Fruit fly (Drosophila melanogaster): ENCODE results near the gene CG6418.
A peak's percentile ranks its signal among the peaks of the same experiment; 100 is the strongest.

The CG6418 gene

DNA sequence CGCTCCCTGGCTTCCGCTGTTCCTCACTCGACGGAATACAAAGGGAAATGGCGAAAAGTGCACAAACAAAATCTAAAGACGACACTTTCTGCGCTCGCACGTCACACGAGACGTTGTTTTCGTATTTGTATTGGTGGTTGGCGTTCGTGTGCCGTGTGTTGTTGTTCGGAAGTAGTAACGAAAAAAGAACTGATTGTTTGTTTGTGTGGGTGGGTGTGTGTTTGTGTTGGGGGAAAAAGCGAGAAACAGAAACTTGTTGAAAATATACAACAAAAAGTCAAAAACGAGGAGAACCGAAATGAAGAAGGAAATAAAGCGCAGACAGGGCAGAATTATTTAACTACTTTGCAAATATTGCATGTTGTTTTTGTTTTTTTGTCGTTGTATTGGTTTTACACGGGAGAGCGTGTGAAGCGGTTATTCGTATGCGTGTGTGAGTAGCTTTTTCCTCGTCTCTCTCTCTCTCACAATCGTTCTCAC lies 19.5 kb upstream of the CG6418 start (continued):
- TF ChIP-seq exex (tag; optimal IDR thresholded peaks at IDR 0.05) (peak; percentile 27), Meics (GFP tag; optimal IDR thresholded peaks at IDR 0.05) (peak; percentile 29), ara (GFP tag; IDR thresholded peaks at IDR 0.05) (0 out of 2 replicates have a peak, but pooled peaks have one; percentile 7), CG4360 (GFP tag; IDR thresholded peaks at IDR 0.05) (peak; percentile 57), eve (GFP tag; optimal IDR thresholded peaks at IDR 0.05) (peak in 1 of 2 experiments; percentile 85), pfk (GFP tag; optimal IDR thresholded peaks at IDR 0.05) (no peak), CG10543 (GFP tag; optimal IDR thresholded peaks at IDR 0.05) (peak; percentile 20), CG1832 (GFP tag; optimal IDR thresholded peaks at IDR 0.05) (no peak), scrt (GFP tag; optimal IDR thresholded peaks at IDR 0.05) (peak; percentile 62), CG8478 (optimal IDR thresholded peaks at IDR 0.05) (peak; percentile 83), Asciz (GFP tag; optimal IDR thresholded peaks at IDR 0.05) (peak; percentile 4)

DNA sequence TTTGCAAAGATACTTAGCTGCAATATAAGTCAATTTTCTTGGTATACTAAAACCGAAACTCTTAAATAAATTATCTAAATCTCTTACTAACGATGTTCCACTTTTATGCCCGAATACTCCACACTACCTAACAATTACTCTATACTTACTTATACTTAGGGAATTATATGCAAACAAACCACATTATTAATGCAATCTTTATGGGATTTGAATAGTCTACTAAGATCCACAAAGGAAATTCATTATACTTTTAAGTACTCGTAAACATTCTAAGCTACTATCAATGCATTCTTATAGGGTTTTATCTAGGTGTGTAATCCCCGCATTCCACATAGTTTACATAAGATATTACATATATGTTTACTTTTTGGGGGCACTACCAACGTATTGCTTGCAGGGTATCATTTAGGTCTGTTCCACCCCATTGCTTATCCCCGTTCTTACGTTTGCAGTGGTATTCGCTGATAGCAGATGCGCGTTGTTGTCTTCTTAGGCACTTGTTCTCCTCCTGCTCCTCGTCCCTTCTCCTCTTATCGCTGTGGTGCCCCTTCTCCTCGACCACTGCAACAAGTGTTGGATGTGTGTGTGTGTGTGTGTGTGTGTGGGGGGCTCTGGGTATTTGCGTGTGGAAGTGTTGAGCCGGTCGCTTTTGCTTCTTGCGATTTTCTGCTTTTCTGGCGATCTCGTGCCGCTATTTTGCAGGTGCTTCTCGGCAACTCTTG lies 18.9 kb upstream of the CG6418 start:
- no peak for TF ChIP-seq vnd (GFP tag; IDR thresholded peaks at IDR 0.05; ENCODE audit: partially characterized antibody)
- TF ChIP-seq Side (GFP tag; optimal IDR thresholded peaks at IDR 0.05), result no peak
- TF ChIP-seq CG4282 (GFP tag; optimal IDR thresholded peaks at IDR 0.05), result no peak
- TF ChIP-seq HmgZ (tag; optimal IDR thresholded peaks at IDR 0.05), result peak; percentile 1
- no peak for TF ChIP-seq CG18764 (GFP tag; optimal IDR thresholded peaks at IDR 0.05)
- TF ChIP-seq Gsc (GFP tag; IDR thresholded peaks at IDR 0.05), result no peak
- peak; percentile 32; the same call in 1 of the 3 replicates for TF ChIP-seq row (GFP tag; IDR thresholded peaks at IDR 0.05)
- TF ChIP-seq sr (GFP tag; IDR thresholded peaks at IDR 0.05), result peak; percentile 38; the same call in 1 of the 3 replicates
- TF ChIP-seq dmrt99B (tag; optimal IDR thresholded peaks at IDR 0.05), result peak; percentile 3
- peak; percentile 7 for TF ChIP-seq CG10209 (GFP tag; optimal IDR thresholded peaks at IDR 0.05)
- TF ChIP-seq D19A (tag; optimal IDR thresholded peaks at IDR 0.05), result peak; percentile 57
- TF ChIP-seq pnt (GFP tag; optimal IDR thresholded peaks at IDR 0.05), result no peak
- TF ChIP-seq lab (GFP tag; optimal IDR thresholded peaks at IDR 0.05), result peak; percentile 26
- no peak for TF ChIP-seq nerfin-1 (tag; optimal IDR thresholded peaks at IDR 0.05)
- TF ChIP-seq BtbVII (GFP tag; optimal IDR thresholded peaks at IDR 0.05), result no peak
- TF ChIP-seq CG1603 (tag; optimal IDR thresholded peaks at IDR 0.05), result peak; percentile 41
- no peak for TF ChIP-seq HHEX (GFP tag; optimal IDR thresholded peaks at IDR 0.05)
- TF ChIP-seq kay (GFP tag; optimal IDR thresholded peaks at IDR 0.05), result no peak
- TF ChIP-seq Aef1 (GFP tag; IDR thresholded peaks at IDR 0.05), result peak; percentile 36; the same call in 1 of the 3 replicates
- TF ChIP-seq E2f1 (GFP tag; IDR thresholded peaks at IDR 0.05), result no peak
- no peak for TF ChIP-seq CG6765 (GFP tag; optimal IDR thresholded peaks at IDR 0.05)
- no peak for TF ChIP-seq wor (GFP tag; IDR thresholded peaks at IDR 0.05)
- TF ChIP-seq grau (tag; optimal IDR thresholded peaks at IDR 0.05), result peak; percentile 0
- TF ChIP-seq Lim3 (GFP tag; IDR thresholded peaks at IDR 0.05), result no peak
- TF ChIP-seq gsb-n (tag; optimal IDR thresholded peaks at IDR 0.05), result peak; percentile 1
- no peak for TF ChIP-seq sisA (GFP tag; IDR thresholded peaks at IDR 0.05)
- TF ChIP-seq Med (GFP tag), result peak; percentile 77
- peak; percentile 54 for TF ChIP-seq sug (tag; optimal IDR thresholded peaks at IDR 0.05)
- TF ChIP-seq disco-r (GFP tag; optimal IDR thresholded peaks at IDR 0.05), result no peak
- TF ChIP-seq gce (GFP tag; IDR thresholded peaks at IDR 0.05), result 0 out of 3 replicates have a peak, but pooled peaks have one; percentile 15
- TF ChIP-seq emc (GFP tag; optimal IDR thresholded peaks at IDR 0.05), result no peak
- TF ChIP-seq CG12744 (GFP tag; optimal IDR thresholded peaks at IDR 0.05), result no peak
- no peak for TF ChIP-seq HLH54F (GFP tag; optimal IDR thresholded peaks at IDR 0.05)
- TF ChIP-seq Nf-YA (GFP tag; IDR thresholded peaks at IDR 0.05), result no peak
- TF ChIP-seq CG17361 (GFP tag; IDR thresholded peaks at IDR 0.05), result 0 out of 3 replicates have a peak, but pooled peaks have one; percentile 12
- TF ChIP-seq CG11093 (GFP tag; IDR thresholded peaks at IDR 0.05), result no peak
- no peak for TF ChIP-seq Neu2 (GFP tag; optimal IDR thresholded peaks at IDR 0.05; ENCODE audit: borderline replicate concordance)
- no peak for TF ChIP-seq CG1602 (GFP tag; optimal IDR thresholded peaks at IDR 0.05)
